Fruit fly (Drosophila melanogaster) whole organism, prepupa: ENCODE data around the gene CG15023.

ENCODE experiments used
- Blimp-1 ChIP-seq: fragments of 200-800 bp; sonication (Bioruptor generic); optimal IDR thresholded peaks from 3 replicates; lab custom pipeline; 2017; ENCODE audit warnings: missing biosample characterization, missing genetic modification characterization, mild to moderate bottlenecking, moderate library complexity, missing genetic modification reagents
- CG10631 ChIP-seq: fragments of 200-800 bp; sonication (Bioruptor generic); optimal IDR thresholded peaks from 2 replicates; lab custom pipeline; 2016; ENCODE audit warnings: missing biosample characterization, missing genetic modification characterization
- CG11294 ChIP-seq: fragments of 200-800 bp; sonication (Bioruptor generic); IDR thresholded peaks from 2 replicates; pipeline ENCODE4 v1.3.6; 2022; ENCODE audit warnings: missing biosample characterization, missing genetic modification characterization
- CG11762 ChIP-seq: fragments of 200-800 bp; sonication (Bioruptor generic); optimal IDR thresholded peaks from 3 replicates; lab custom pipeline; 2016; ENCODE audit warnings: missing biosample characterization, missing genetic modification characterization; ENCODE audit not compliant: insufficient read depth
- CG11902 ChIP-seq: fragments of 200-800 bp; sonication (Bioruptor generic); optimal IDR thresholded peaks from 3 replicates; lab custom pipeline; 2016; ENCODE audit warnings: missing biosample characterization, missing genetic modification characterization
- CG15336 ChIP-seq: fragments of 200-800 bp; sonication (Bioruptor generic); IDR thresholded peaks from 2 replicates; pipeline ENCODE4 v1.3.6; 2022; ENCODE audit warnings: missing biosample characterization, missing genetic modification characterization
- CG16779 ChIP-seq: fragments of 200-800 bp; sonication (Bioruptor generic); optimal IDR thresholded peaks from 3 replicates; lab custom pipeline; 2017; ENCODE audit warnings: missing biosample characterization, mild to moderate bottlenecking, missing genetic modification characterization
- CG31627 ChIP-seq: fragments of 200-800 bp; sonication (Bioruptor generic); optimal IDR thresholded peaks from 3 replicates; lab custom pipeline; 2016; ENCODE audit warnings: missing biosample characterization, missing genetic modification characterization
- CG6163 ChIP-seq: fragments of 200-800 bp; sonication (Bioruptor generic); IDR thresholded peaks from 3 replicates; pipeline ENCODE4 v1.3.6; 2022; ENCODE audit warnings: missing biosample characterization, missing genetic modification characterization
- CG6792 ChIP-seq: fragments of 200-800 bp; sonication (Bioruptor generic); optimal IDR thresholded peaks from 3 replicates; lab custom pipeline; 2016; ENCODE audit warnings: missing biosample characterization, missing genetic modification characterization
- CG6808 ChIP-seq: fragments of 200-800 bp; sonication (Bioruptor generic); optimal IDR thresholded peaks from 3 replicates; lab custom pipeline; 2017; ENCODE audit warnings: missing biosample characterization, missing genetic modification characterization, mild to moderate bottlenecking, moderate library complexity, missing genetic modification reagents
- CG8319 ChIP-seq: fragments of 200-800 bp; sonication (Bioruptor generic); optimal IDR thresholded peaks from 3 replicates; lab custom pipeline; 2016; ENCODE audit warnings: missing biosample characterization, missing genetic modification characterization
- CG8632 ChIP-seq: fragments of 200-800 bp; sonication (Bioruptor generic); optimal IDR thresholded peaks from 3 replicates; lab custom pipeline; 2016; ENCODE audit warnings: missing biosample characterization, missing genetic modification characterization
- CG9139 ChIP-seq: fragments of 200-800 bp; sonication (Bioruptor generic); optimal IDR thresholded peaks from 3 replicates; lab custom pipeline; 2017; ENCODE audit warnings: missing biosample characterization, mild to moderate bottlenecking, missing genetic modification characterization
- Eip78C ChIP-seq: fragments of 200-800 bp; sonication (Bioruptor generic); peaks from one replicate; lab custom pipeline; 2016; ENCODE audit warnings: missing biosample characterization, missing genetic modification characterization
- Eip93F ChIP-seq: fragments of 200-800 bp; sonication (Bioruptor generic); optimal IDR thresholded peaks from 2 replicates; lab custom pipeline; 2016; ENCODE audit warnings: missing biosample characterization, mild to moderate bottlenecking, missing genetic modification characterization
- Ets21C ChIP-seq: fragments of 200-800 bp; sonication (Bioruptor generic); optimal IDR thresholded peaks from 3 replicates; lab custom pipeline; 2016; ENCODE audit warnings: missing biosample characterization, missing genetic modification characterization
- Hr38 ChIP-seq: sonication (Bioruptor generic); optimal IDR thresholded peaks from 2 replicates; lab custom pipeline; 2016; ENCODE audit warnings: missing biosample characterization, missing genetic modification characterization
- Hr39 ChIP-seq: fragments of 200-800 bp; sonication (Bioruptor generic); optimal IDR thresholded peaks from 2 replicates; lab custom pipeline; 2016; ENCODE audit warnings: missing biosample characterization, missing genetic modification characterization
- Hr4 ChIP-seq: fragments of 200-800 bp; sonication (Bioruptor generic); optimal IDR thresholded peaks from 3 replicates; lab custom pipeline; 2016; ENCODE audit warnings: missing biosample characterization, missing genetic modification characterization
- Lpt ChIP-seq: fragments of 200-800 bp; sonication (Bioruptor generic); optimal IDR thresholded peaks from 3 replicates; lab custom pipeline; 2016; ENCODE audit warnings: missing biosample characterization, missing genetic modification characterization
- Met ChIP-seq: fragments of 200-800 bp; sonication (Bioruptor generic); optimal IDR thresholded peaks from 3 replicates; lab custom pipeline; 2016; ENCODE audit warnings: missing biosample characterization, missing genetic modification characterization
- Smox ChIP-seq: fragments of 200-800 bp; sonication (Bioruptor generic); optimal IDR thresholded peaks from 3 replicates; lab custom pipeline; 2016; ENCODE audit warnings: missing biosample characterization, missing genetic modification characterization
- Sox102F ChIP-seq: fragments of 200-800 bp; sonication (Bioruptor generic); optimal IDR thresholded peaks from 2 replicates; lab custom pipeline; 2016; ENCODE audit warnings: missing biosample characterization, mild to moderate bottlenecking, missing genetic modification characterization
- Sox14 ChIP-seq: fragments of 200-800 bp; sonication (Bioruptor generic); optimal IDR thresholded peaks from 3 replicates; lab custom pipeline; 2016; ENCODE audit warnings: missing biosample characterization, missing genetic modification characterization
- Sox15 ChIP-seq: fragments of 200-800 bp; sonication (Bioruptor generic); optimal IDR thresholded peaks from 3 replicates; lab custom pipeline; 2016; ENCODE audit warnings: missing biosample characterization, missing genetic modification characterization
- achi ChIP-seq: fragments of 200-800 bp; sonication (Bioruptor generic); optimal IDR thresholded peaks from 3 replicates; lab custom pipeline; 2016; ENCODE audit warnings: missing biosample characterization, missing genetic modification characterization
- dsx ChIP-seq: fragments of 200-800 bp; optimal IDR thresholded peaks from 3 replicates; lab custom pipeline; 2019; ENCODE audit warnings: missing biosample characterization, mild to moderate bottlenecking, missing genetic modification characterization, moderate library complexity; ENCODE audit not compliant: poor library complexity, severe bottlenecking
- eg ChIP-seq: fragments of 200-800 bp; sonication (Bioruptor generic); IDR thresholded peaks from 3 replicates; pipeline ENCODE4 v1.3.6; 2022; ENCODE audit warnings: missing biosample characterization, missing genetic modification characterization
- esn ChIP-seq: fragments of 200-800 bp; sonication (Bioruptor generic); optimal IDR thresholded peaks from 2 replicates; lab custom pipeline; 2016; ENCODE audit warnings: missing biosample characterization, mild to moderate bottlenecking, missing genetic modification characterization, moderate library complexity
- fd59A ChIP-seq: fragments of 200-800 bp; sonication (Bioruptor generic); optimal IDR thresholded peaks from 2 replicates; lab custom pipeline; 2017; ENCODE audit warnings: missing biosample characterization, mild to moderate bottlenecking, missing genetic modification characterization, missing genetic modification reagents
- fd85E ChIP-seq: fragments of 200-800 bp; sonication (Bioruptor generic); optimal IDR thresholded peaks from 3 replicates; lab custom pipeline; 2016; ENCODE audit warnings: missing biosample characterization, missing genetic modification characterization
- fkh ChIP-seq: fragments of 200-800 bp; sonication (Bioruptor generic); optimal IDR thresholded peaks from 3 replicates; lab custom pipeline; 2017; ENCODE audit warnings: missing biosample characterization, mild to moderate bottlenecking, missing genetic modification characterization, moderate library complexity
- lz ChIP-seq: fragments of 200-800 bp; sonication (Bioruptor generic); optimal IDR thresholded peaks from 3 replicates; lab custom pipeline; 2016; ENCODE audit warnings: missing biosample characterization, missing genetic modification characterization
- net ChIP-seq: fragments of 200-800 bp; sonication (Bioruptor generic); optimal IDR thresholded peaks from 3 replicates; lab custom pipeline; 2016; ENCODE audit warnings: missing biosample characterization, missing genetic modification characterization
- pdm3 ChIP-seq: fragments of 200-800 bp; sonication (Bioruptor generic); optimal IDR thresholded peaks from 3 replicates; lab custom pipeline; 2016; ENCODE audit warnings: missing biosample characterization, missing genetic modification characterization
- spab ChIP-seq: fragments of 200-800 bp; sonication (Bioruptor generic); optimal IDR thresholded peaks from 2 replicates; lab custom pipeline; 2017; ENCODE audit warnings: missing biosample characterization, mild to moderate bottlenecking, missing genetic modification characterization, missing genetic modification reagents
- topi ChIP-seq: fragments of 200-800 bp; sonication (Bioruptor generic); optimal IDR thresholded peaks from 3 replicates; lab custom pipeline; 2016; ENCODE audit warnings: missing biosample characterization, missing genetic modification characterization
- vri ChIP-seq: fragments of 200-800 bp; sonication (Bioruptor generic); optimal IDR thresholded peaks from 3 replicates; lab custom pipeline; 2016; ENCODE audit warnings: missing biosample characterization, mild to moderate bottlenecking, missing genetic modification characterization

Gene CG15023

DNA sequence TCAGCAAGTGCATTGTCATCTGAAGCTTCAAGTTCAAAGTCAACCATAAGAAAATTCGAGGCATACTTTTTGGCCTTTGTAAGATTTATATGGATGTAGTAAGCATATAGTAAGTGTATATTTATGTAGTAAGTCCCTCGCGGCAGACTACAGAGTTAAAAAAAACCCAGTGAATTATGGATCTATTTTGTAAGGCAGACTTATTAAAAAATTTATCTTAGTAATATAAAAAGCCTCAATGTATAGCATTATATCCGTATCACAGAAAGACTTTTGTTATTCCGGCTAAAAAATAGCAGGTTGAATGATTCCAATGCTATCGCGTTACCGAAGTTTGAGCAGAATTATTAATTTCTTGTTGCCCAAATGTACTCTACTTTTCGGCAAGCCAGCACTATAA, 23.3 kb upstream of the CG15023 start:
- no peak for TF ChIP-seq vri (GFP tag; lab: Kevin White, UChicago)
- TF ChIP-seq Hr4 (GFP tag; lab: Kevin White, UChicago), result peak; percentile 24
- peak; percentile 1 for TF ChIP-seq achi
- TF ChIP-seq Eip78C (GFP tag; lab: Kevin White, UChicago), result peak; percentile 65
- no peak for TF ChIP-seq CG11294
- TF ChIP-seq fd59A (GFP tag; lab: Kevin White, UChicago), result no peak
- TF ChIP-seq spab (GFP tag; lab: Kevin White, UChicago), result no peak
- TF ChIP-seq Smox (GFP tag; lab: Kevin White, UChicago), result peak; percentile 3
- no peak for TF ChIP-seq Hr38 (GFP tag; lab: Kevin White, UChicago)

- no peak for TF ChIP-seq fkh (GFP tag; lab: Kevin White, UChicago)
- TF ChIP-seq CG11902 (GFP tag; lab: Kevin White, UChicago), result no peak
- no peak for TF ChIP-seq CG6792 (GFP tag; lab: Kevin White, UChicago)
- no peak for TF ChIP-seq CG10631
- no peak for TF ChIP-seq dsx (GFP tag; lab: Kevin White, UChicago)
- no peak for TF ChIP-seq fd85E (GFP tag; lab: Kevin White, UChicago)
- TF ChIP-seq net (GFP tag; lab: Kevin White, UChicago), result no peak
- TF ChIP-seq CG16779 (tag; lab: Kevin White, UChicago), result no peak
- TF ChIP-seq pdm3 (GFP tag; lab: Kevin White, UChicago), result no peak
- no peak for TF ChIP-seq CG11762
- TF ChIP-seq, all 60 proteins: peak for 0
Measured at dm6 chr3L:4482509-4482908, 21.2 kb upstream of the CG15023 start, which contains the start of gene CG11350. TSS of gene CG11350 (plus strand) at chr3L:4482809.

- TF ChIP-seq Ets21C (GFP tag; lab: Kevin White, UChicago), result no peak
Measured at dm6 chr3L:4480764-4481163, 19.5 kb upstream of the CG15023 start.

- TF ChIP-seq net (GFP tag; lab: Kevin White, UChicago) (no peak), lz (GFP tag; lab: Kevin White, UChicago) (no peak), Sox14 (no peak), Lpt (GFP tag; lab: Kevin White, UChicago) (no peak), CG9139 (no peak), vri (GFP tag; lab: Kevin White, UChicago) (no peak), achi (no peak), Hr38 (GFP tag; lab: Kevin White, UChicago) (no peak), Met (GFP tag; lab: Kevin White, UChicago) (no peak), Hr4 (GFP tag; lab: Kevin White, UChicago) (no peak), Blimp-1 (GFP tag; lab: Kevin White, UChicago) (no peak), CG8319 (no peak), esn (GFP tag; lab: Kevin White, UChicago) (no peak), CG6808 (GFP tag; lab: Kevin White, UChicago) (no peak), CG6163 (GFP tag; lab: Robert Waterston, UW) (no peak), Hr39 (GFP tag; lab: Kevin White, UChicago) (no peak), CG31627 (GFP tag; lab: Kevin White, UChicago) (no peak)
Measured at dm6 chr3L:4479938-4480337, 18.6 kb upstream of the CG15023 start, which contains the start of gene CG7465. TSS of gene CG7465 (plus strand) at chr3L:4480283.

- no peak for TF ChIP-seq Hr39 (GFP tag; lab: Kevin White, UChicago)
- TF ChIP-seq topi (GFP tag; lab: Kevin White, UChicago), result no peak
- no peak for TF ChIP-seq eg
- no peak for TF ChIP-seq CG6163 (GFP tag; lab: Robert Waterston, UW)
- no peak for TF ChIP-seq Smox (GFP tag; lab: Kevin White, UChicago)
- no peak for TF ChIP-seq CG31627 (GFP tag; lab: Kevin White, UChicago)
- no peak for TF ChIP-seq CG8632 (GFP tag; lab: Kevin White, UChicago)
- TF ChIP-seq Sox102F (GFP tag; lab: Kevin White, UChicago), result no peak
- no peak for TF ChIP-seq Eip93F (GFP tag; lab: Kevin White, UChicago)
- TF ChIP-seq CG15336, result no peak
- no peak for TF ChIP-seq Sox15 (GFP tag; lab: Kevin White, UChicago)
Measured at dm6 chr3L:4477656-4478254, 16.5 kb upstream of the CG15023 start.
